Worm (Caenorhabditis elegans) whole organism, L4 larva: Measurements from ENCODE around the gene mthf-1.

ENCODE experiments used
- F10B5.3 ChIP-seq: sonication (generic microtip); optimal IDR thresholded peaks from 2 replicates; lab custom pipeline; 2016; ENCODE audit warnings: mild to moderate bottlenecking, missing genetic modification characterization, missing compliant biosample characterization
- T26A8.4 ChIP-seq: fragments of 200-800 bp; sonication (Bioruptor generic); IDR thresholded peaks from 2 replicates; pipeline ENCODE4 v1.3.6; 2022; ENCODE audit warnings: missing genetic modification characterization, missing compliant biosample characterization
- ZK546.5 ChIP-seq, 2 experiments: sonication (generic microtip); optimal IDR thresholded peaks; 2 replicates each; lab custom pipeline; 2017; ENCODE audit warnings: missing biosample characterization in 2 of 2, missing genetic modification characterization in 2 of 2
- aly-2 ChIP-seq: sonication (generic microtip); optimal IDR thresholded peaks from 2 replicates; lab custom pipeline; 2018; ENCODE audit warnings: missing biosample characterization, missing genetic modification characterization
- ama-1 ChIP-seq: fragments of 150-350 bp; optimal IDR thresholded peaks from 2 replicates; lab custom pipeline; 2014; ENCODE audit warnings: inconsistent platforms, mixed read lengths
- attf-4 ChIP-seq: sonication (generic microtip); optimal IDR thresholded peaks from 3 replicates; lab custom pipeline; 2017; ENCODE audit warnings: missing biosample characterization, missing genetic modification characterization
- ceh-62 ChIP-seq: sonication (generic microtip); optimal IDR thresholded peaks from 2 replicates; lab custom pipeline; 2017; ENCODE audit warnings: missing biosample characterization, missing genetic modification characterization
- ces-1 ChIP-seq: fragments of 150-350 bp; sonication (generic microtip); optimal IDR thresholded peaks from 4 replicates; lab custom pipeline; 2014; ENCODE audit warnings: missing biosample characterization, missing genetic modification reagents, missing genetic modification characterization
- cey-2 ChIP-seq: sonication (generic microtip); optimal IDR thresholded peaks from 3 replicates; lab custom pipeline; 2017; ENCODE audit warnings: missing genetic modification characterization, mild to moderate bottlenecking, missing compliant biosample characterization, antibody characterized with exemption, borderline replicate concordance; ENCODE audit not compliant: insufficient read depth
- daf-12 ChIP-seq: fragments of 150-350 bp; optimal IDR thresholded peaks from 2 replicates; lab custom pipeline; 2014; ENCODE audit warnings: missing biosample characterization, missing genetic modification reagents, missing genetic modification characterization
- daf-19 ChIP-seq: fragments of 200-800 bp; sonication (Bioruptor generic); conservative IDR thresholded peaks from 2 replicates; pipeline ENCODE4 v1.3.6; 2022; ENCODE audit warnings: missing genetic modification characterization, missing compliant biosample characterization
- dmd-8 ChIP-seq: fragments of 200-800 bp; sonication (Bioruptor generic); IDR thresholded peaks from 2 replicates; pipeline ENCODE4 v1.3.6; 2022; ENCODE audit warnings: missing genetic modification characterization, missing compliant biosample characterization
- dmd-9 ChIP-seq: fragments of 200-800 bp; sonication (Bioruptor generic); IDR thresholded peaks from 2 replicates; pipeline ENCODE4 v1.3.6; 2022; ENCODE audit warnings: missing genetic modification reagents, missing genetic modification characterization, missing compliant biosample characterization
- egl-27 ChIP-seq: sonication (generic microtip); optimal IDR thresholded peaks from 3 replicates; lab custom pipeline; 2017; ENCODE audit warnings: missing biosample characterization, missing genetic modification reagents, missing genetic modification characterization
- hlh-11 ChIP-seq: fragments of 200-800 bp; sonication (Bioruptor generic); optimal IDR thresholded peaks from 2 replicates; lab custom pipeline; 2018; ENCODE audit warnings: mild to moderate bottlenecking, missing genetic modification characterization, missing compliant biosample characterization
- hlh-30 ChIP-seq: sonication (generic microtip); optimal IDR thresholded peaks from 2 replicates; lab custom pipeline; 2017; ENCODE audit warnings: antibody characterized with exemption, mild to moderate bottlenecking, missing genetic modification characterization, missing compliant biosample characterization; ENCODE audit not compliant: insufficient read depth
- lin-29 ChIP-seq: fragments of 200-800 bp; sonication (Bioruptor generic); IDR thresholded peaks from 2 replicates; pipeline ENCODE4 v1.3.6; 2022; ENCODE audit warnings: missing genetic modification reagents, missing genetic modification characterization, missing compliant biosample characterization
- lin-38 ChIP-seq: fragments of 200-800 bp; sonication (Bioruptor generic); IDR thresholded peaks from 2 replicates; pipeline ENCODE4 v1.3.6; 2022; ENCODE audit warnings: missing genetic modification reagents, missing genetic modification characterization, missing compliant biosample characterization
- lir-3 ChIP-seq: sonication (generic microtip); optimal IDR thresholded peaks from 2 replicates; lab custom pipeline; 2016; ENCODE audit warnings: mild to moderate bottlenecking, missing genetic modification characterization, missing compliant biosample characterization
- lsy-2 ChIP-seq, 2 experiments: fragments of 150-350 bp in 1 of 2; sonication (generic microtip) in 1 of 2; optimal IDR thresholded peaks; 2 replicates each; lab custom pipeline; 2014 to 2017; ENCODE audit warnings: missing biosample characterization in 2 of 2, missing genetic modification characterization in 2 of 2
- madf-5 ChIP-seq, 2 experiments: fragments of 200-800 bp; sonication (Bioruptor generic); IDR thresholded peaks; 2 replicates each; pipeline ENCODE4 v1.3.6; 2022; ENCODE audit warnings: missing compliant biosample characterization in 2 of 2, missing genetic modification characterization in 2 of 2
- madf-9 ChIP-seq: fragments of 200-800 bp; sonication (Bioruptor generic); conservative IDR thresholded peaks from 2 replicates; pipeline ENCODE4 v1.3.6; 2022; ENCODE audit warnings: missing genetic modification reagents, missing genetic modification characterization, missing compliant biosample characterization
- mdl-1 ChIP-seq, 2 experiments: fragments of 150-350 bp in 1 of 2; sonication (generic microtip) in 1 of 2; optimal IDR thresholded peaks; 2 replicates each; lab custom pipeline; 2014 to 2017; ENCODE audit warnings: missing biosample characterization in 2 of 2, missing genetic modification characterization in 2 of 2
- mdt-29 ChIP-seq: fragments of 200-800 bp; sonication (Bioruptor generic); IDR thresholded peaks from 2 replicates; pipeline ENCODE4 v1.3.6; 2022; ENCODE audit warnings: missing genetic modification reagents, missing genetic modification characterization, missing compliant biosample characterization
- mes-2 ChIP-seq: sonication (generic microtip); optimal IDR thresholded peaks from 2 replicates; lab custom pipeline; 2016; ENCODE audit warnings: missing genotype, mild to moderate bottlenecking, missing genetic modification characterization, missing compliant biosample characterization; ENCODE audit not compliant: poor library complexity, severe bottlenecking
- mxl-3 ChIP-seq: fragments of 200-800 bp; sonication (Bioruptor generic); optimal IDR thresholded peaks from 2 replicates; lab custom pipeline; 2018; ENCODE audit warnings: mild to moderate bottlenecking, missing genetic modification characterization, missing compliant biosample characterization
- nhr-102 ChIP-seq: sonication (generic microtip); optimal IDR thresholded peaks from 2 replicates; lab custom pipeline; 2016; ENCODE audit warnings: mild to moderate bottlenecking, missing genetic modification characterization, moderate library complexity, missing compliant biosample characterization
- nhr-11 ChIP-seq: fragments of 150-350 bp; optimal IDR thresholded peaks from 2 replicates; lab custom pipeline; 2014; ENCODE audit warnings: missing biosample characterization, missing genetic modification characterization
- nhr-25 ChIP-seq: sonication (generic microtip); optimal IDR thresholded peaks from 2 replicates; lab custom pipeline; 2017; ENCODE audit warnings: missing genetic modification characterization, mild to moderate bottlenecking, missing compliant biosample characterization, antibody characterized with exemption, moderate library complexity, borderline replicate concordance; ENCODE audit not compliant: insufficient read depth
- nhr-41 ChIP-seq: fragments of 200-800 bp; sonication (Bioruptor generic); IDR thresholded peaks from 2 replicates; pipeline ENCODE4 v1.3.6; 2022; ENCODE audit warnings: missing genetic modification reagents, missing genetic modification characterization, missing compliant biosample characterization
- nhr-48 ChIP-seq: sonication (generic microtip); optimal IDR thresholded peaks from 2 replicates; lab custom pipeline; 2016; ENCODE audit warnings: mild to moderate bottlenecking, missing genetic modification characterization, missing compliant biosample characterization
- nhr-6 ChIP-seq: fragments of 150-350 bp; optimal IDR thresholded peaks from 2 replicates; lab custom pipeline; 2014; ENCODE audit warnings: missing biosample characterization, missing genetic modification characterization
- nhr-77 ChIP-seq: fragments of 150-350 bp; optimal IDR thresholded peaks from 2 replicates; lab custom pipeline; 2014; ENCODE audit warnings: missing biosample characterization, missing genetic modification characterization
- php-3 ChIP-seq: fragments of 200-800 bp; sonication (Bioruptor generic); IDR thresholded peaks from 2 replicates; pipeline ENCODE4 v1.3.6; 2022; ENCODE audit warnings: missing genetic modification reagents, missing genetic modification characterization, missing compliant biosample characterization
- pqm-1 ChIP-seq: sonication (generic microtip); optimal IDR thresholded peaks from 2 replicates; lab custom pipeline; 2017; ENCODE audit warnings: missing biosample characterization, missing genetic modification characterization
- rbr-2 ChIP-seq: sonication (generic microtip); optimal IDR thresholded peaks from 2 replicates; lab custom pipeline; 2016; ENCODE audit warnings: missing genotype, missing genetic modification characterization, missing compliant biosample characterization
- saeg-2 ChIP-seq: fragments of 200-800 bp; sonication (Bioruptor generic); IDR thresholded peaks from 2 replicates; pipeline ENCODE4 v1.3.6; 2022; ENCODE audit warnings: missing genetic modification reagents, missing genetic modification characterization, missing compliant biosample characterization
- snpc-4 ChIP-seq: fragments of 150-350 bp; optimal IDR thresholded peaks from 2 replicates; lab custom pipeline; 2014; ENCODE audit warnings: missing biosample characterization, missing genetic modification characterization
- spr-1 ChIP-seq: sonication (generic microtip); optimal IDR thresholded peaks from 2 replicates; lab custom pipeline; 2016; ENCODE audit warnings: mild to moderate bottlenecking, missing genetic modification characterization, missing compliant biosample characterization
- tra-1 ChIP-seq: fragments of 200-800 bp; sonication (Bioruptor generic); IDR thresholded peaks from 2 replicates; pipeline ENCODE4 v1.3.6; 2022; ENCODE audit warnings: missing genetic modification reagents, missing genetic modification characterization, missing compliant biosample characterization
- unc-62 ChIP-seq, 3 experiments: fragments of 150-350 bp in 1 of 3; sonication (generic microtip); optimal IDR thresholded peaks in 2 of 3; peaks in 1 of 3; 1 replicate in 1 of 3; 2 replicates in 2 of 3; lab custom pipeline; 2014 to 2017; ENCODE audit warnings: missing biosample characterization in 3 of 3, missing genetic modification characterization in 3 of 3, missing genetic modification reagents in 3 of 3, missing genotype in 1 of 3
- vab-7 ChIP-seq: fragments of 200-800 bp; sonication (Bioruptor generic); IDR thresholded peaks from 2 replicates; pipeline ENCODE4 v1.3.6; 2022; ENCODE audit warnings: missing genetic modification reagents, missing genetic modification characterization, missing compliant biosample characterization
- zag-1 ChIP-seq: fragments of 150-350 bp; optimal IDR thresholded peaks from 2 replicates; lab custom pipeline; 2014; ENCODE audit warnings: missing biosample characterization, missing genetic modification characterization
- ztf-11 ChIP-seq: fragments of 150-350 bp; optimal IDR thresholded peaks from 2 replicates; lab custom pipeline; 2014; ENCODE audit warnings: missing biosample characterization, missing genetic modification characterization

Gene mthf-1

DNA sequence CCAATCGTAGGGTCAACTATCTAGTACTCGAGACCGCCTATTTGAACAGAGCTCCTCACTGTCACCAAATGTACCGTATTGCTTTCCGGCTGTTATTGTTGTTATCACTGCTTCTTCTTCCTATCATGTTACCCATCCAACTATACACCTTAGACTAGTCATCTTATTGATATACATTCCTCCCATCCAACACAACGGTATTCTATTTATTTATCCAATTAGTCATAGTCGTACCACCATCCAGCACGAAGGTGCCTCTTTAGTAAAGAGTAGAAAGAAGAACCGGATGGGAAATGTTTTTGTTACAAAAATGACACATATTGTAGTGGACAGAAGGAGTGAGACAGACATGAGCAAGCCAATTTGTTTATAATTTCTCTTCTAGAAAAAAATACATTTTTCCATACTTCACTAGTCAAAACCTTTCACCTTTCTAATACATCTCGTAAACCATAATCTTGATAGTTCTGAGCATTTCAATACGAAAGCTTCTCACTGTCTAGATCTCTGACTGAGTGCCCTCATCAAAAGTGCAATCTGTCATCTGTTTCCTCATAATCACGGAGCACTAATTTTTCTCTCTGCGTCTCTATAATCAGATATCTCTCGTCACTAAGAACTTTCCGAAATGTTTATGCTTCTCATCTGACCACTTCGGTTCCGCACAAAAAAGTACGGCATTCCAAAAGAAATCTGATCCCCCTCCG is 32.7 kb upstream of the mthf-1 start (continued):
- TF ChIP-seq nhr-6 (tag; lab: Kevin White, UChicago): peak; percentile 70
- TF ChIP-seq zag-1 (tag; lab: Kevin White, UChicago): no peak
- peak in 1 of 2 experiments; percentile 45 for TF ChIP-seq lsy-2 (tag; optimal IDR thresholded peaks at IDR 0.05; lab: Kevin White, UChicago)
- TF ChIP-seq cey-2 (tag; lab: Kevin White, UChicago): no peak
- peak; percentile 20 for TF ChIP-seq mes-2 (tag; lab: Kevin White, UChicago)
- no peak for TF ChIP-seq ama-1 (lab: Kevin White, UChicago)
- no peak for TF ChIP-seq ztf-11 (tag; lab: Kevin White, UChicago)
- no peak for TF ChIP-seq dmd-9 (GFP tag; lab: Robert Waterston, UW)
- TF ChIP-seq lin-29 (GFP tag; lab: Robert Waterston, UW): no peak
- TF ChIP-seq lin-38 (GFP tag; lab: Robert Waterston, UW): no peak
- no peak for TF ChIP-seq saeg-2 (GFP tag; lab: Robert Waterston, UW)
- TF ChIP-seq, all 104 proteins: peak for 11

DNA sequence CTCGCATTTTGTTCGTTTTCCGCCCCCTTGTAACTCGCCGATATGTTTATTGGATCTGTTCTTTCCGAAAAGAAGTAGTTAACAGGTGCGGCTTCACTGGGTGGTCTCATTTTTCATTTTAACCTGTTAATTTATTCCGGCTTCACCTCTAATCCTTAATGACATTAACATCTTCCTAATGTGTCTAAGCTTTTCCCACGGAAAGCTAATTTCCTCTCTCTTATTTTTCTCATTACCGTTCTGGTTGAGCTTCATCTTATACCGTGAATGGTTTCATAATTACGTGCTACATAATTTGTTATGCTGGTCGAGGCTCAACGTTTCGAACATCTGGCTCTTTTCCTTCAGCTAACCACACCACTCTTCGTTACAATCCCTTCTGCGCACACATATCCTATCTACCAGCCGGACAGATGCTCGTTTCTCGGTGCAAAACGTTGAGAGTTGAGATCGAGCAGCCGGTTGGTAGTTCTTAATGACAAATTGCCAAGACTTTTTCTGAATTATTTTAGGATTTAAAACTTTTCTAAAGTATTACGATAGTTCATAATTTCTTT is 31.8 kb upstream of the mthf-1 start:
- TF ChIP-seq spr-1 (tag; lab: Kevin White, UChicago) (no peak), lsy-2 (tag; optimal IDR thresholded peaks at IDR 0.05; lab: Kevin White, UChicago) (no peak), F10B5.3 (no peak), nhr-77 (tag; lab: Kevin White, UChicago) (no peak), nhr-41 (GFP tag; lab: Robert Waterston, UW) (no peak), ZK546.5 (tag; optimal IDR thresholded peaks at IDR 0.05; lab: Kevin White, UChicago) (no peak), tra-1 (no peak), madf-5 (GFP tag; IDR thresholded peaks at IDR 0.05; lab: Robert Waterston, UW) (no peak), egl-27 (tag; lab: Kevin White, UChicago) (no peak), attf-4 (tag; lab: Kevin White, UChicago) (no peak), rbr-2 (tag; lab: Kevin White, UChicago) (no peak), snpc-4 (tag; lab: Kevin White, UChicago) (no peak)

DNA sequence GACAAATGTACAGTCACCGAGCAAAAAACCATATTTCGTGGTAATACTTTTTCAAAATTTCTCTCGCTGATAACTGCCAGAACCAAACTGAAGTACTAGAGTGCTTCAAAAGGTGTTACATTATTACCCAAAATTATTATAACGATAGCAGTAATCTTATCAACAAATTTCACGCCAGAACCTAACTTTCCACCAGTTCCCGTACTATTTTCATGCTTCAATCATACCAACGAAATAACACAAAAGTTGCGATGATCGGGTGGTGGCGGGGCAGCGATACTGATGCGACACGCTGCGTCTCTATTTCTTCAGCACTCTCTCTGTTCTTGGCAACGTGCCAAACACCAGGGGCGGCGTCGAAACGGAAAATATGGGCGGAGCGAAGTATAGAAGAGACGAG is 31.3 kb upstream of the mthf-1 start:
- TF ChIP-seq nhr-48 (tag; lab: Kevin White, UChicago) (peak; percentile 68), daf-12 (tag; lab: Kevin White, UChicago) (no peak), snpc-4 (tag; lab: Kevin White, UChicago) (no peak), spr-1 (tag; lab: Kevin White, UChicago) (no peak), dmd-9 (GFP tag; lab: Robert Waterston, UW) (no peak), nhr-11 (no peak), madf-9 (GFP tag; lab: Robert Waterston, UW) (0 out of 2 replicates have a peak, but pooled peaks have one; percentile 13), T26A8.4 (GFP tag; lab: Robert Waterston, UW) (no peak), vab-7 (GFP tag; lab: Robert Waterston, UW) (no peak), zag-1 (tag; lab: Kevin White, UChicago) (no peak), pqm-1 (tag; lab: Kevin White, UChicago) (peak; percentile 95), ceh-62 (no peak), hlh-11 (tag; lab: Kevin White, UChicago) (peak; percentile 87), dmd-8 (GFP tag; lab: Robert Waterston, UW) (no peak), tra-1 (peak; percentile 84; the same call in 1 of the 2 replicates), php-3 (GFP tag; lab: Robert Waterston, UW) (peak; percentile 72; the same call in 1 of the 2 replicates), lir-3 (tag; lab: Kevin White, UChicago) (no peak), daf-19 (GFP tag; lab: Robert Waterston, UW) (no peak), hlh-30 (tag; lab: Kevin White, UChicago) (no peak), lin-29 (GFP tag; lab: Robert Waterston, UW) (no peak), unc-62 (GFP tag; optimal IDR thresholded peaks at IDR 0.05 in 1 of 2; lab: Kevin White, UChicago) (peak in 1 of 2 experiments; percentile 93), unc-62 (tag; optimal IDR thresholded peaks at IDR 0.05; lab: Kevin White, UChicago) (no peak), mdt-29 (GFP tag; lab: Robert Waterston, UW) (no peak), ces-1 (GFP tag; lab: Kevin White, UChicago) (no peak), nhr-102 (tag; lab: Kevin White, UChicago) (peak; percentile 16), aly-2 (tag; lab: Kevin White, UChicago) (no peak), mdl-1 (tag; optimal IDR thresholded peaks at IDR 0.05; lab: Kevin White, UChicago) (peak in 1 of 2 experiments; percentile 31), cey-2 (tag; lab: Kevin White, UChicago) (peak; percentile 10), mxl-3 (GFP tag; lab: Kevin White, UChicago) (peak; percentile 56), nhr-25 (tag; lab: Kevin White, UChicago) (no peak)
